1 fruit fly cellular context compared by ENCODE assay signal in the genomic region with DNA sequence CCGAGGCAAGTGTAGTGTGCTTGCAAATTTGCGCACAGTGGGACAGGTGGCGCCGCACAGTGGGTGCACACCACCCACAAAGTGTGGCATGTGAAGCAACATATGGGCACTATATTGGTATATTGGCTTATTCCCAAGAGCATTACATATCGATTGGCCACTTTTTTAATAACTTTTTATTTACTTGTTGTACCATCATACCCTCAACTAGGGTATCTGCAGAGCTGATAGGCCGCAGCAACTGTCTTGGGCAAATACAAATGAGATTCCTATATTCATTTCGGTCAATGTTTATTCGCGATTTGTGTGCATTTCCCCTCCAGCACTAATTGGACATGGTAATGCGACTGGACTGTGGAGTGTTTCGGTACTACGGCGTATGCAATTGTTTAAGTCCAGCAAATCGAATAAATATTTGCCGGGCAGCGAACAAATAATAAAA.
A peak's percentile ranks its signal among the peaks of the same experiment; 100 is the strongest.
TF ChIP-seq lines count a peak whose summit lies in the region.

No protein-coding gene starts in this region.

TF ChIP-seq in whole organism, embryonic, 481 proteins besides CTCF, POLR2A, EP300 and RAD21 (continued from another document):
- TF ChIP-seq mld (GFP tag; IDR thresholded peaks at IDR 0.05; lab: Robert Waterston, UW; ENCODE audit: partially characterized antibody) (no peak), Dip3 (GFP tag; optimal IDR thresholded peaks at IDR 0.05; lab: Kevin White, UChicago) (no peak), Atf-2 (GFP tag; optimal IDR thresholded peaks at IDR 0.05; lab: Kevin White, UChicago) (peak; percentile 33), cas (GFP tag; IDR thresholded peaks at IDR 0.05; lab: Robert Waterston, UW) (no peak), CG7786 (GFP tag; optimal IDR thresholded peaks at IDR 0.05; lab: Kevin White, UChicago) (peak; percentile 31), Dfd (GFP tag; optimal IDR thresholded peaks at IDR 0.05; lab: Kevin White, UChicago) (no peak), CG13123 (GFP tag; optimal IDR thresholded peaks at IDR 0.05; lab: Kevin White, UChicago) (peak; percentile 21), CG10321 (GFP tag; IDR thresholded peaks at IDR 0.05; lab: Robert Waterston, UW) (no peak), yki (optimal IDR thresholded peaks at IDR 0.05; lab: Kevin White, UChicago) (no peak), btn (GFP tag; optimal IDR thresholded peaks at IDR 0.05; lab: Kevin White, UChicago) (peak; percentile 8), Aef1 (GFP tag; IDR thresholded peaks at IDR 0.05; lab: Robert Waterston, UW) (0 out of 3 replicates have a peak, but pooled peaks have one; percentile 10), ato (GFP tag; IDR thresholded peaks at IDR 0.05; lab: Robert Waterston, UW; ENCODE audit: partially characterized antibody) (no peak), Hand (GFP tag; optimal IDR thresholded peaks at IDR 0.05; lab: Kevin White, UChicago) (no peak), tll (GFP tag; optimal IDR thresholded peaks at IDR 0.05; lab: Kevin White, UChicago) (no peak), CG8388 (GFP tag; optimal IDR thresholded peaks at IDR 0.05; lab: Kevin White, UChicago) (peak; percentile 20), CG11085 (GFP tag; IDR thresholded peaks at IDR 0.05; lab: Robert Waterston, UW) (no peak), lilli (GFP tag; optimal IDR thresholded peaks at IDR 0.05; lab: Kevin White, UChicago) (peak; percentile 55), wdn (GFP tag; IDR thresholded peaks at IDR 0.05; lab: Robert Waterston, UW) (no peak), gcm (GFP tag; optimal IDR thresholded peaks at IDR 0.05; lab: Kevin White, UChicago) (peak; percentile 35), danr (GFP tag; IDR thresholded peaks at IDR 0.05; lab: Robert Waterston, UW) (peak; percentile 11; the same call in 1 of the 2 replicates), CG17829 (tag; optimal IDR thresholded peaks at IDR 0.05; lab: Kevin White, UChicago) (peak; percentile 17), bcd (GFP tag; optimal IDR thresholded peaks at IDR 0.05; lab: Kevin White, UChicago) (peak; percentile 40), Hsf (GFP tag; optimal IDR thresholded peaks at IDR 0.05; lab: Kevin White, UChicago) (peak; percentile 57), HmgD (GFP tag; optimal IDR thresholded peaks at IDR 0.05; lab: Kevin White, UChicago) (no peak), CG9797 (GFP tag; optimal IDR thresholded peaks at IDR 0.05; lab: Kevin White, UChicago) (no peak), Trl (optimal IDR thresholded peaks at IDR 0.05; lab: Kevin White, UChicago) (no peak), Trl (GFP tag; optimal IDR thresholded peaks at IDR 0.05; lab: Kevin White, UChicago) (peak; percentile 29), sima (GFP tag; optimal IDR thresholded peaks at IDR 0.05; lab: Kevin White, UChicago) (no peak), CG16779 (GFP tag; IDR thresholded peaks at IDR 0.05; lab: Robert Waterston, UW) (no peak), Scr (GFP tag; IDR thresholded peaks at IDR 0.05; lab: Robert Waterston, UW; ENCODE audit: partially characterized antibody) (no peak), pb (GFP tag; optimal IDR thresholded peaks at IDR 0.05; lab: Kevin White, UChicago) (peak; percentile 21), CG32772 (GFP tag; IDR thresholded peaks at IDR 0.05; lab: Robert Waterston, UW) (0 out of 2 replicates have a peak, but pooled peaks have one; percentile 53), CG8944 (GFP tag; optimal IDR thresholded peaks at IDR 0.05; lab: Kevin White, UChicago) (peak; percentile 65), CG7839 (tag; optimal IDR thresholded peaks at IDR 0.05; lab: Kevin White, UChicago) (peak; percentile 49), CG2199 (GFP tag; IDR thresholded peaks at IDR 0.05; lab: Robert Waterston, UW) (no peak), Elba2 (GFP tag; optimal IDR thresholded peaks at IDR 0.05; lab: Kevin White, UChicago) (no peak), CG13624 (GFP tag; optimal IDR thresholded peaks at IDR 0.05; lab: Kevin White, UChicago) (no peak), Vsx1 (GFP tag; optimal IDR thresholded peaks at IDR 0.05; lab: Kevin White, UChicago) (peak; percentile 21), CG1233 (GFP tag; optimal IDR thresholded peaks at IDR 0.05; lab: Kevin White, UChicago) (peak; percentile 47), CG6175 (GFP tag; IDR thresholded peaks at IDR 0.05; lab: Robert Waterston, UW) (no peak), CG4617 (GFP tag; optimal IDR thresholded peaks at IDR 0.05; lab: Kevin White, UChicago; ENCODE audit: borderline replicate concordance) (no peak), usp (GFP tag; optimal IDR thresholded peaks at IDR 0.05; lab: Kevin White, UChicago) (no peak), CG8765 (GFP tag; IDR thresholded peaks at IDR 0.05; lab: Robert Waterston, UW) (peak; percentile 37; the same call in 1 of the 2 replicates), zfh1 (GFP tag; IDR thresholded peaks at IDR 0.05; lab: Robert Waterston, UW) (peak; percentile 74), Mes4 (GFP tag; optimal IDR thresholded peaks at IDR 0.05; lab: Kevin White, UChicago) (peak; percentile 23), al (GFP tag; IDR thresholded peaks at IDR 0.05; lab: Robert Waterston, UW) (no peak), CkIIα-i1 (GFP tag; IDR thresholded peaks at IDR 0.05; lab: Robert Waterston, UW) (no peak), ssp (GFP tag; IDR thresholded peaks at IDR 0.05; lab: Robert Waterston, UW) (peak; percentile 47), Bdp1 (GFP tag; optimal IDR thresholded peaks at IDR 0.05; lab: Kevin White, UChicago) (no peak), zf30C (GFP tag; optimal IDR thresholded peaks at IDR 0.05; lab: Kevin White, UChicago) (no peak)
